Fruit fly (Drosophila melanogaster) whole organism, prepupa: ENCODE results near the gene CG43401.

Source experiments
- CG6163 ChIP-seq: fragments of 200-800 bp; sonication (Bioruptor generic); IDR thresholded peaks from 3 replicates; pipeline ENCODE4 v1.3.6; 2022; ENCODE audit warnings: missing biosample characterization, missing genetic modification characterization
- Met ChIP-seq: fragments of 200-800 bp; sonication (Bioruptor generic); optimal IDR thresholded peaks from 3 replicates; lab custom pipeline; 2016; ENCODE audit warnings: missing biosample characterization, missing genetic modification characterization

- TF ChIP-seq Met (GFP tag; lab: Kevin White, UChicago) (no peak), CG6163 (GFP tag; lab: Robert Waterston, UW) (no peak)
Observed at dm6 chr2L:1446740-1447139, 18.5 kb downstream of the CG43401 start.
